Fruit fly (Drosophila melanogaster) whole organism, embryonic: ENCODE measurements around the gene CG6927.
A peak's percentile ranks its signal among the peaks of the same experiment; 100 is the strongest.

ENCODE experiments used
- Abd-B ChIP-seq: fragments of 200-800 bp; sonication (Bioruptor generic); optimal IDR thresholded peaks from 2 replicates; lab custom pipeline; 2018; ENCODE audit warnings: missing biosample characterization, mild to moderate bottlenecking, missing genetic modification characterization, moderate library complexity
- CG10431 ChIP-seq: fragments of 200-800 bp; sonication (Bioruptor generic); optimal IDR thresholded peaks from 3 replicates; lab custom pipeline; 2018; ENCODE audit warnings: missing biosample characterization, mild to moderate bottlenecking, missing genetic modification characterization
- CG11456 ChIP-seq: fragments of 200-800 bp; sonication (Bioruptor generic); IDR thresholded peaks from 3 replicates; pipeline ENCODE4 v1.3.6; 2022; ENCODE audit warnings: missing biosample characterization, missing genetic modification characterization
- CG12236 ChIP-seq: fragments of 200-800 bp; sonication (Bioruptor generic); optimal IDR thresholded peaks from 2 replicates; lab custom pipeline; 2016; ENCODE audit warnings: missing biosample characterization, missing genetic modification characterization
- CG12744 ChIP-seq: fragments of 200-800 bp; sonication (Bioruptor generic); optimal IDR thresholded peaks from 2 replicates; lab custom pipeline; 2016; ENCODE audit warnings: missing biosample characterization, missing genetic modification characterization
- CG14860 ChIP-seq: fragments of 200-800 bp; sonication (Bioruptor generic); IDR thresholded peaks from 3 replicates; pipeline ENCODE4 v1.3.6; 2022; ENCODE audit warnings: missing biosample characterization, missing genetic modification characterization; ENCODE audit not compliant: partially characterized antibody
- CG15601 ChIP-seq: fragments of 200-800 bp; sonication (Bioruptor generic); optimal IDR thresholded peaks from 3 replicates; lab custom pipeline; 2019; ENCODE audit warnings: missing biosample characterization, mild to moderate bottlenecking, missing genetic modification characterization, moderate library complexity
- CG1603 ChIP-seq: fragments of 200-800 bp; sonication (Bioruptor generic); optimal IDR thresholded peaks from 2 replicates; lab custom pipeline; 2019; ENCODE audit warnings: missing biosample characterization, mild to moderate bottlenecking, missing genetic modification characterization, moderate library complexity
- CG16813 ChIP-seq: fragments of 200-800 bp; sonication (Bioruptor generic); IDR thresholded peaks from 3 replicates; pipeline ENCODE4 v1.3.6; 2022; ENCODE audit warnings: missing biosample characterization, missing genetic modification characterization; ENCODE audit not compliant: partially characterized antibody
- CG17385 ChIP-seq: fragments of 200-800 bp; sonication (Bioruptor generic); optimal IDR thresholded peaks from 3 replicates; lab custom pipeline; 2018; ENCODE audit warnings: missing biosample characterization, mild to moderate bottlenecking, missing genetic modification characterization
- CG17912 ChIP-seq: fragments of 200-800 bp; sonication (Bioruptor generic); optimal IDR thresholded peaks from 2 replicates; lab custom pipeline; 2018; ENCODE audit warnings: missing biosample characterization, mild to moderate bottlenecking, missing genetic modification characterization
- CG2120 ChIP-seq: fragments of 200-800 bp; sonication (Bioruptor generic); optimal IDR thresholded peaks from 3 replicates; lab custom pipeline; 2016; ENCODE audit warnings: missing biosample characterization, missing genetic modification characterization
- CG2129 ChIP-seq: fragments of 200-800 bp; sonication (Bioruptor generic); IDR thresholded peaks from 2 replicates; pipeline ENCODE4 v1.3.6; 2022; ENCODE audit warnings: missing biosample characterization, missing genetic modification characterization; ENCODE audit not compliant: partially characterized antibody
- CG30403 ChIP-seq: fragments of 200-800 bp; sonication (Bioruptor generic); optimal IDR thresholded peaks from 3 replicates; lab custom pipeline; 2016; ENCODE audit warnings: missing biosample characterization, missing genetic modification characterization
- CG30431 ChIP-seq: fragments of 200-800 bp; sonication (Bioruptor generic); optimal IDR thresholded peaks from 2 replicates; lab custom pipeline; 2017; ENCODE audit warnings: missing biosample characterization, missing genetic modification characterization
- CG34376 ChIP-seq: fragments of 200-800 bp; sonication (Bioruptor generic); optimal IDR thresholded peaks from 2 replicates; lab custom pipeline; 2018; ENCODE audit warnings: missing biosample characterization, mild to moderate bottlenecking, missing genetic modification characterization
- CG34422 ChIP-seq: fragments of 200-800 bp; sonication (Bioruptor generic); IDR thresholded peaks from 3 replicates; pipeline ENCODE4 v1.3.6; 2022; ENCODE audit warnings: missing biosample characterization, missing genetic modification characterization
- CG4360 ChIP-seq: fragments of 200-800 bp; sonication (Bioruptor generic); IDR thresholded peaks from 2 replicates; pipeline ENCODE4 v1.3.6; 2022; ENCODE audit warnings: missing biosample characterization, missing genetic modification characterization
- CG43689 ChIP-seq: fragments of 200-800 bp; sonication (Bioruptor generic); IDR thresholded peaks from 2 replicates; pipeline ENCODE4 v1.3.6; 2022; ENCODE audit warnings: missing biosample characterization, missing genetic modification characterization
- CG7786 ChIP-seq: fragments of 200-800 bp; sonication (Bioruptor generic); optimal IDR thresholded peaks from 2 replicates; lab custom pipeline; 2016; ENCODE audit warnings: missing biosample characterization, missing genetic modification characterization
- CG8290 ChIP-seq, 3 experiments: fragments of 200-800 bp; sonication (Bioruptor generic); optimal IDR thresholded peaks; 2 replicates each; lab custom pipeline; 2016 to 2019; ENCODE audit warnings: missing biosample characterization in 3 of 3, missing genetic modification characterization in 3 of 3, mild to moderate bottlenecking in 2 of 3, moderate library complexity in 1 of 3
- CG9876 ChIP-seq: fragments of 200-800 bp; sonication (Bioruptor generic); optimal IDR thresholded peaks from 2 replicates; lab custom pipeline; 2016; ENCODE audit warnings: missing biosample characterization, missing genetic modification characterization
- Camta ChIP-seq: fragments of 200-800 bp; sonication (Bioruptor generic); optimal IDR thresholded peaks from 2 replicates; lab custom pipeline; 2016; ENCODE audit warnings: missing biosample characterization, missing genetic modification characterization
- CoRest ChIP-seq: fragments of 200-800 bp; sonication (Bioruptor generic); optimal IDR thresholded peaks from 3 replicates; lab custom pipeline; 2018; ENCODE audit warnings: missing biosample characterization, mild to moderate bottlenecking, missing genetic modification characterization, moderate library complexity
- Deaf1 ChIP-seq: fragments of 200-800 bp; optimal IDR thresholded peaks from 3 replicates; lab custom pipeline; 2019; ENCODE audit warnings: missing biosample characterization, mild to moderate bottlenecking, missing genetic modification characterization, moderate library complexity
- Eip74EF ChIP-seq, 2 experiments: fragments of 200-800 bp in 1 of 2; fragments of >200 bp in 1 of 2; sonication (Bioruptor generic) in 1 of 2; optimal IDR thresholded peaks; 2 replicates each; lab custom pipeline; 2017 to 2019; ENCODE audit warnings: missing biosample characterization in 2 of 2, missing genetic modification characterization in 2 of 2, mild to moderate bottlenecking in 1 of 2, moderate library complexity in 1 of 2
- Ets97D ChIP-seq: fragments of 200-800 bp; sonication (Bioruptor generic); optimal IDR thresholded peaks from 3 replicates; lab custom pipeline; 2016; ENCODE audit warnings: missing biosample characterization, missing genetic modification characterization
- HLH4C ChIP-seq: fragments of 200-800 bp; sonication (Bioruptor generic); IDR thresholded peaks from 3 replicates; pipeline ENCODE4 v1.3.6; 2022; ENCODE audit warnings: missing biosample characterization, missing genetic modification characterization; ENCODE audit not compliant: partially characterized antibody
- Hand ChIP-seq: fragments of 200-800 bp; sonication (Bioruptor generic); optimal IDR thresholded peaks from 2 replicates; lab custom pipeline; 2017; ENCODE audit warnings: mild to moderate bottlenecking, missing biosample characterization, missing genetic modification reagents, missing genetic modification characterization
- Hr51 ChIP-seq, 2 experiments: fragments of 200-800 bp; sonication (Bioruptor generic); optimal IDR thresholded peaks; 2 replicates in 1 of 2; 3 replicates in 1 of 2; lab custom pipeline; 2016 to 2018; ENCODE audit warnings: missing biosample characterization in 2 of 2, missing genetic modification characterization in 2 of 2, mild to moderate bottlenecking in 1 of 2, moderate library complexity in 1 of 2
- Ravus ChIP-seq: fragments of 200-800 bp; sonication (Bioruptor generic); IDR thresholded peaks from 2 replicates; pipeline ENCODE4 v1.3.6; 2022; ENCODE audit warnings: missing biosample characterization, missing genetic modification characterization
- bsh ChIP-seq, 2 experiments: fragments of 200-800 bp; sonication (Bioruptor generic); optimal IDR thresholded peaks; 2 replicates each; lab custom pipeline; 2017 to 2018; ENCODE audit warnings: mild to moderate bottlenecking in 2 of 2, missing biosample characterization in 2 of 2, missing genetic modification characterization in 2 of 2, moderate library complexity in 1 of 2
- chinmo ChIP-seq: fragments of 200-800 bp; sonication (Bioruptor generic); IDR thresholded peaks from 4 replicates; pipeline ENCODE4 v1.3.6; 2022; ENCODE audit warnings: missing biosample characterization, missing genetic modification characterization; ENCODE audit not compliant: partially characterized antibody
- crp ChIP-seq, 2 experiments: fragments of 200-800 bp; sonication (Bioruptor generic); optimal IDR thresholded peaks; 2 replicates in 1 of 2; 3 replicates in 1 of 2; lab custom pipeline; 2017; ENCODE audit warnings: missing biosample characterization in 2 of 2, missing genetic modification characterization in 2 of 2, mild to moderate bottlenecking in 1 of 2, moderate library complexity in 1 of 2
- dan ChIP-seq: fragments of 200-800 bp; sonication (Bioruptor generic); IDR thresholded peaks from 2 replicates; pipeline ENCODE4 v1.3.6; 2022; ENCODE audit warnings: missing biosample characterization, missing genetic modification characterization
- esg ChIP-seq: fragments of 200-800 bp; sonication (Bioruptor generic); conservative IDR thresholded peaks from 2 replicates; pipeline ENCODE4 v1.3.6; 2022; ENCODE audit warnings: missing biosample characterization, missing genetic modification characterization
- eyg ChIP-seq: fragments of 200-800 bp; sonication (Bioruptor generic); optimal IDR thresholded peaks from 3 replicates; lab custom pipeline; 2016; ENCODE audit warnings: missing biosample characterization, missing genetic modification characterization
- hkb ChIP-seq, 2 experiments: fragments of 200-800 bp in 1 of 2; fragments of >200 bp in 1 of 2; sonication (Bioruptor generic) in 1 of 2; IDR thresholded peaks in 1 of 2; optimal IDR thresholded peaks in 1 of 2; 2 replicates each; pipeline versions ENCODE4 v1.3.6 to Lab custom; 2017 to 2022; ENCODE audit warnings: missing biosample characterization in 1 of 2, missing genetic modification characterization in 1 of 2
- nerfin-1 ChIP-seq: fragments of 200-800 bp; sonication (Bioruptor generic); optimal IDR thresholded peaks from 3 replicates; lab custom pipeline; 2019; ENCODE audit warnings: missing biosample characterization, mild to moderate bottlenecking, missing genetic modification characterization, moderate library complexity
- otp ChIP-seq: fragments of 200-800 bp; sonication (Bioruptor generic); IDR thresholded peaks from 3 replicates; pipeline ENCODE4, ENCODE4 v1.3.6; 2022; ENCODE audit warnings: missing biosample characterization, missing genetic modification characterization
- repo ChIP-seq: fragments of 200-800 bp; sonication (Bioruptor generic); optimal IDR thresholded peaks from 2 replicates; lab custom pipeline; 2016; ENCODE audit warnings: missing biosample characterization, missing genetic modification characterization
- sim ChIP-seq: fragments of 200-800 bp; sonication (Bioruptor generic); IDR thresholded peaks from 2 replicates; pipeline ENCODE4 v1.3.6; 2022; ENCODE audit warnings: missing biosample characterization, missing genetic modification characterization
- slbo ChIP-seq: fragments of 200-800 bp; sonication (Bioruptor generic); IDR thresholded peaks from 2 replicates; pipeline ENCODE4 v1.3.6; 2022; ENCODE audit warnings: missing biosample characterization, missing genetic modification characterization
- ssp ChIP-seq: fragments of 200-800 bp; sonication (Bioruptor generic); IDR thresholded peaks from 2 replicates; pipeline ENCODE4 v1.3.6; 2022; ENCODE audit warnings: missing biosample characterization, missing genetic modification characterization
- unpg ChIP-seq: fragments of 200-800 bp; sonication (Bioruptor generic); optimal IDR thresholded peaks from 3 replicates; lab custom pipeline; 2018; ENCODE audit warnings: missing biosample characterization, mild to moderate bottlenecking, missing genetic modification characterization, moderate library complexity
- zen2 ChIP-seq: fragments of 200-800 bp; sonication (Bioruptor generic); IDR thresholded peaks from 3 replicates; pipeline ENCODE4 v1.3.6; 2022; ENCODE audit warnings: missing biosample characterization, missing genetic modification characterization; ENCODE audit not compliant: partially characterized antibody

Gene CG6927

DNA sequence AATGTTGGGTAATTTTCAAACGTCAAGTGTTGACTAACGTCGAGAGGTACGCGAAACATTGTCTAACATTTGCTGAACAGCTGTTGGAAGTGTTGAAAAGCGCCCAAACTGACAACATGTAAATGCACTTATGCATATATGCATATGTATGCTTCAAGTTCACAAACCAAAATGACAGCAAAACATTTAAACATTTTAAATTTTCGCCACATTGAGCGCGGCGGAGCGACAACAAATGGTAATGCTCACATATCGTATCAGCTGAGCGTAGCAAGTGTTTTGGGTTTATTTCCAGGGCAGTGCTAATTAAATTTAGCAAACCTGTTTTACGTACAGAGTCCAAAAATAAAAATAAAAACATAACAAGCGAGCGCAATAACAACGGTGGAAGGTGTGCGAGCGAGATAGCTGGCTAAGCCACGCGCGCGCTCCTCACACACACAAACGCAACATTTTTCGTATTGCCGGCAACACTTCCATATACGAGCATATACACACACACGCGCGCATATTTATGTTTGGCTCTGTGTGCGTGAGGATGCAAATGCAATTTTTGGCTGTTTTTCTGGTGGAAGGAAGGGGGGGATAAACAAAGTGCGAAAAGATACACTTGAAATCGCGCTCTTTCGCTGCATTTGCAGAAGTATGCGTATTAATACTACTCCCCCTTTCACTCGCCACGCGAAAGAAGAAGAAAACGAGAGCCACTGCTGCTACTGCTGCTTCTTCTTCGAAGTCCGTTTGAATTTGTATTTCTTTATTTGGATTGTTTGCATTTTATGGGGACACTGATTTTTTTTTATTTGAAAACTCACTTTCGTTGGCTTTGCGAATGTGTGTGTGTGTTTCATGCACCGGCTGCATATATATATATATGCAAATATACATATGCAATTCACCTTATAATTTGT lies 23.7 kb downstream of the CG6927 start (continued):
- peak; percentile 47 to 87 for TF ChIP-seq crp (GFP tag; optimal IDR thresholded peaks at IDR 0.05; lab: Kevin White, UChicago)
- TF ChIP-seq CG2129 = no peak
- TF ChIP-seq CG15601 = peak; percentile 27
- no peak for TF ChIP-seq CG14860 (GFP tag; lab: Robert Waterston, UW)
- peak; percentile 50 for TF ChIP-seq nerfin-1 (tag; lab: Kevin White, UChicago)
- peak; percentile 6 for TF ChIP-seq CG12744 (GFP tag; lab: Kevin White, UChicago)
- no peak for TF ChIP-seq otp
- TF ChIP-seq CG16813 (GFP tag; lab: Robert Waterston, UW) = no peak
- TF ChIP-seq zen2 (GFP tag; lab: Robert Waterston, UW) = no peak
- TF ChIP-seq dan (GFP tag; lab: Robert Waterston, UW) = no peak
- TF ChIP-seq CG43689 (GFP tag; lab: Robert Waterston, UW) = no peak
- no peak for TF ChIP-seq Deaf1 (tag; lab: Kevin White, UChicago)
- TF ChIP-seq Ets97D = peak; percentile 55
- peak; percentile 91 for TF ChIP-seq CG17385 (GFP tag; lab: Kevin White, UChicago)
- peak; percentile 56 for TF ChIP-seq CG7786 (GFP tag; lab: Kevin White, UChicago)
- TF ChIP-seq Ravus (GFP tag; lab: Robert Waterston, UW) = no peak
- peak; percentile 29 for TF ChIP-seq eyg (GFP tag; lab: Kevin White, UChicago)
- peak; percentile 17 for TF ChIP-seq CG34376 (GFP tag; lab: Kevin White, UChicago)
- TF ChIP-seq CG12236 (GFP tag; lab: Kevin White, UChicago) = no peak
- peak; percentile 18 for TF ChIP-seq Camta
- TF ChIP-seq Hand (GFP tag; lab: Kevin White, UChicago) = peak; percentile 10
- no peak for TF ChIP-seq CG11456 (GFP tag; lab: Robert Waterston, UW)
- no peak for TF ChIP-seq CG17912 (GFP tag; lab: Kevin White, UChicago)
- peak in 1 of 2 experiments; percentile 20 for TF ChIP-seq bsh (GFP tag; optimal IDR thresholded peaks at IDR 0.05; lab: Kevin White, UChicago)
- no peak for TF ChIP-seq chinmo (GFP tag; lab: Robert Waterston, UW)
- peak; percentile 27 for TF ChIP-seq CG8290 (GFP tag; optimal IDR thresholded peaks at IDR 0.05; lab: Kevin White, UChicago)
- peak in 1 of 2 experiments; percentile 55 for TF ChIP-seq CG8290 (tag; optimal IDR thresholded peaks at IDR 0.05; lab: Kevin White, UChicago)
- peak; percentile 68 for TF ChIP-seq CG2120 (GFP tag; lab: Kevin White, UChicago)
- no peak for TF ChIP-seq repo
- TF ChIP-seq CG30403 (GFP tag; lab: Kevin White, UChicago) = peak; percentile 41
- no peak for TF ChIP-seq CG10431 (GFP tag; lab: Kevin White, UChicago)
- TF ChIP-seq esg (GFP tag; lab: Robert Waterston, UW) = no peak
- no peak for TF ChIP-seq CG30431 (GFP tag; lab: Kevin White, UChicago)
- TF ChIP-seq hkb (optimal IDR thresholded peaks at IDR 0.05; lab: Kevin White, UChicago) = no peak
- no peak for TF ChIP-seq hkb (GFP tag; IDR thresholded peaks at IDR 0.05; lab: Robert Waterston, UW)
- TF ChIP-seq CG9876 (GFP tag; lab: Kevin White, UChicago) = no peak
- TF ChIP-seq unpg (GFP tag; lab: Kevin White, UChicago) = peak; percentile 46
- no peak for TF ChIP-seq CoRest (tag; lab: Kevin White, UChicago)
- no peak for TF ChIP-seq Eip74EF (GFP tag; optimal IDR thresholded peaks at IDR 0.05; lab: Kevin White, UChicago)
- TF ChIP-seq Hr51 (GFP tag; optimal IDR thresholded peaks at IDR 0.05; lab: Kevin White, UChicago) = peak in 1 of 2 experiments; percentile 20
- TF ChIP-seq CG4360 (GFP tag; lab: Robert Waterston, UW) = no peak
- TF ChIP-seq Abd-B (GFP tag; lab: Kevin White, UChicago) = no peak
- TF ChIP-seq CG34422 = no peak
- no peak for TF ChIP-seq sim (GFP tag; lab: Robert Waterston, UW)
- TF ChIP-seq CG1603 (tag; lab: Kevin White, UChicago) = peak; percentile 45
- no peak for TF ChIP-seq ssp (GFP tag; lab: Robert Waterston, UW)
- no peak for TF ChIP-seq HLH4C
- TF ChIP-seq slbo (GFP tag; lab: Robert Waterston, UW) = no peak
